Worm (Caenorhabditis elegans) whole organism, L4 larva: ENCODE data around the gene pzf-1.

ENCODE experiments used
- D1046.2 ChIP-seq: fragments of 200-800 bp; sonication (Bioruptor generic); IDR thresholded peaks from 2 replicates; pipeline ENCODE4 v1.3.6; 2022; ENCODE audit warnings: missing genetic modification characterization, missing compliant biosample characterization
- F10B5.3 ChIP-seq: sonication (generic microtip); optimal IDR thresholded peaks from 2 replicates; lab custom pipeline; 2016; ENCODE audit warnings: mild to moderate bottlenecking, missing genetic modification characterization, missing compliant biosample characterization
- F26F4.8 ChIP-seq: fragments of 200-800 bp; sonication (Bioruptor generic); conservative IDR thresholded peaks from 2 replicates; pipeline ENCODE4 v1.3.6; 2022; ENCODE audit warnings: missing genetic modification characterization, missing compliant biosample characterization
- Y75B8A.6 ChIP-seq: fragments of 200-800 bp; sonication (Bioruptor generic); IDR thresholded peaks from 2 replicates; pipeline ENCODE4 v1.3.6; 2022; ENCODE audit warnings: missing genetic modification reagents, missing genetic modification characterization, missing compliant biosample characterization
- ZK337.2 ChIP-seq: fragments of 200-800 bp; sonication (Bioruptor generic); IDR thresholded peaks from 2 replicates; pipeline ENCODE4 v1.3.6; 2022; ENCODE audit warnings: missing genetic modification reagents, missing genetic modification characterization, missing compliant biosample characterization
- ZK546.5 ChIP-seq, 2 experiments: sonication (generic microtip); optimal IDR thresholded peaks; 2 replicates each; lab custom pipeline; 2017; ENCODE audit warnings: missing biosample characterization in 2 of 2, missing genetic modification characterization in 2 of 2
- aha-1 ChIP-seq: fragments of 150-350 bp; peaks from one replicate; lab custom pipeline; 2014; ENCODE audit warnings: missing biosample characterization, missing genetic modification characterization
- ceh-32 ChIP-seq: sonication (generic microtip); optimal IDR thresholded peaks from 2 replicates; lab custom pipeline; 2016; ENCODE audit warnings: mild to moderate bottlenecking, missing genetic modification characterization, missing compliant biosample characterization; ENCODE audit not compliant: poor library complexity
- cey-2 ChIP-seq: sonication (generic microtip); optimal IDR thresholded peaks from 3 replicates; lab custom pipeline; 2017; ENCODE audit warnings: missing genetic modification characterization, mild to moderate bottlenecking, missing compliant biosample characterization, antibody characterized with exemption, borderline replicate concordance; ENCODE audit not compliant: insufficient read depth
- ctbp-1 ChIP-seq: fragments of 200-800 bp; sonication (Bioruptor generic); IDR thresholded peaks from 2 replicates; pipeline ENCODE4 v1.3.6; 2022; ENCODE audit warnings: missing genetic modification reagents, missing genetic modification characterization, missing compliant biosample characterization
- daf-19 ChIP-seq: fragments of 200-800 bp; sonication (Bioruptor generic); conservative IDR thresholded peaks from 2 replicates; pipeline ENCODE4 v1.3.6; 2022; ENCODE audit warnings: missing genetic modification characterization, missing compliant biosample characterization
- daf-8 ChIP-seq: fragments of 200-800 bp; sonication (Bioruptor generic); IDR thresholded peaks from 2 replicates; pipeline ENCODE4 v1.3.6; 2022; ENCODE audit warnings: missing genetic modification characterization, missing compliant biosample characterization
- dmd-6 ChIP-seq: fragments of 200-800 bp; sonication (Bioruptor generic); IDR thresholded peaks from 2 replicates; pipeline ENCODE4 v1.3.6; 2022; ENCODE audit warnings: missing genetic modification reagents, missing genetic modification characterization, missing compliant biosample characterization
- dmd-8 ChIP-seq: fragments of 200-800 bp; sonication (Bioruptor generic); IDR thresholded peaks from 2 replicates; pipeline ENCODE4 v1.3.6; 2022; ENCODE audit warnings: missing genetic modification characterization, missing compliant biosample characterization
- dpl-1 ChIP-seq: fragments of 150-350 bp; optimal IDR thresholded peaks from 2 replicates; lab custom pipeline; 2014; ENCODE audit warnings: missing biosample characterization, missing genetic modification reagents, missing genetic modification characterization
- duxl-1 ChIP-seq: sonication (generic microtip); optimal IDR thresholded peaks from 2 replicates; lab custom pipeline; 2016; ENCODE audit warnings: mild to moderate bottlenecking, missing genetic modification characterization, moderate library complexity, missing compliant biosample characterization; ENCODE audit not compliant: poor library complexity
- gei-8 ChIP-seq: fragments of 200-800 bp; sonication (Bioruptor generic); optimal IDR thresholded peaks from 2 replicates; lab custom pipeline; 2018; ENCODE audit warnings: mild to moderate bottlenecking, missing genetic modification characterization, missing compliant biosample characterization
- hlh-11 ChIP-seq: fragments of 200-800 bp; sonication (Bioruptor generic); optimal IDR thresholded peaks from 2 replicates; lab custom pipeline; 2018; ENCODE audit warnings: mild to moderate bottlenecking, missing genetic modification characterization, missing compliant biosample characterization
- hlh-30 ChIP-seq: sonication (generic microtip); optimal IDR thresholded peaks from 2 replicates; lab custom pipeline; 2017; ENCODE audit warnings: antibody characterized with exemption, mild to moderate bottlenecking, missing genetic modification characterization, missing compliant biosample characterization; ENCODE audit not compliant: insufficient read depth
- lin-1 ChIP-seq: fragments of 200-800 bp; sonication (Bioruptor generic); IDR thresholded peaks from 2 replicates; pipeline ENCODE4 v1.3.6; 2022; ENCODE audit warnings: missing genetic modification reagents, missing genetic modification characterization, missing compliant biosample characterization
- lin-15B ChIP-seq: fragments of 150-350 bp; sonication (generic microtip); optimal IDR thresholded peaks from 3 replicates; lab custom pipeline; 2014; ENCODE audit warnings: missing biosample characterization, missing genetic modification characterization
- lin-39 ChIP-seq: fragments of 150-350 bp; optimal IDR thresholded peaks from 2 replicates; lab custom pipeline; 2014; ENCODE audit warnings: missing biosample characterization, missing genetic modification reagents, missing genetic modification characterization
- lir-3 ChIP-seq: sonication (generic microtip); optimal IDR thresholded peaks from 2 replicates; lab custom pipeline; 2016; ENCODE audit warnings: mild to moderate bottlenecking, missing genetic modification characterization, missing compliant biosample characterization
- mxl-2 ChIP-seq: fragments of 200-800 bp; sonication (Bioruptor generic); conservative IDR thresholded peaks from 2 replicates; pipeline ENCODE4 v1.3.6; 2022; ENCODE audit warnings: missing genetic modification reagents, missing genetic modification characterization, missing compliant biosample characterization
- nhr-102 ChIP-seq: sonication (generic microtip); optimal IDR thresholded peaks from 2 replicates; lab custom pipeline; 2016; ENCODE audit warnings: mild to moderate bottlenecking, missing genetic modification characterization, moderate library complexity, missing compliant biosample characterization
- nhr-11 ChIP-seq: fragments of 150-350 bp; optimal IDR thresholded peaks from 2 replicates; lab custom pipeline; 2014; ENCODE audit warnings: missing biosample characterization, missing genetic modification characterization
- nhr-28 ChIP-seq: fragments of 150-350 bp; optimal IDR thresholded peaks from 2 replicates; lab custom pipeline; 2014; ENCODE audit warnings: missing biosample characterization, missing genetic modification characterization
- nhr-41 ChIP-seq: fragments of 200-800 bp; sonication (Bioruptor generic); IDR thresholded peaks from 2 replicates; pipeline ENCODE4 v1.3.6; 2022; ENCODE audit warnings: missing genetic modification reagents, missing genetic modification characterization, missing compliant biosample characterization
- nhr-48 ChIP-seq: sonication (generic microtip); optimal IDR thresholded peaks from 2 replicates; lab custom pipeline; 2016; ENCODE audit warnings: mild to moderate bottlenecking, missing genetic modification characterization, missing compliant biosample characterization
- saeg-2 ChIP-seq: fragments of 200-800 bp; sonication (Bioruptor generic); IDR thresholded peaks from 2 replicates; pipeline ENCODE4 v1.3.6; 2022; ENCODE audit warnings: missing genetic modification reagents, missing genetic modification characterization, missing compliant biosample characterization
- sdz-12 ChIP-seq: fragments of 200-800 bp; sonication (Bioruptor generic); optimal IDR thresholded peaks from 2 replicates; lab custom pipeline; 2018; ENCODE audit warnings: mild to moderate bottlenecking, missing genetic modification characterization, missing compliant biosample characterization
- set-16 ChIP-seq: fragments of 200-800 bp; sonication (Bioruptor generic); IDR thresholded peaks from 2 replicates; pipeline ENCODE4 v1.3.6; 2022; ENCODE audit warnings: missing genetic modification reagents, missing genetic modification characterization, missing compliant biosample characterization
- snpc-4 ChIP-seq: fragments of 150-350 bp; optimal IDR thresholded peaks from 2 replicates; lab custom pipeline; 2014; ENCODE audit warnings: missing biosample characterization, missing genetic modification characterization
- unc-130 ChIP-seq: sonication (generic microtip); optimal IDR thresholded peaks from 2 replicates; lab custom pipeline; 2016; ENCODE audit warnings: missing genetic modification reagents, missing genetic modification characterization, missing compliant biosample characterization
- zfp-3 ChIP-seq: fragments of 200-800 bp; sonication (Bioruptor generic); conservative IDR thresholded peaks from 2 replicates; pipeline ENCODE4 v1.3.6; 2022; ENCODE audit warnings: missing genetic modification reagents, missing genetic modification characterization, missing compliant biosample characterization
- zip-11 ChIP-seq: fragments of 200-800 bp; sonication (Bioruptor generic); IDR thresholded peaks from 2 replicates; pipeline ENCODE4 v1.3.6; 2022; ENCODE audit warnings: missing genetic modification characterization, missing compliant biosample characterization

Gene pzf-1

DNA sequence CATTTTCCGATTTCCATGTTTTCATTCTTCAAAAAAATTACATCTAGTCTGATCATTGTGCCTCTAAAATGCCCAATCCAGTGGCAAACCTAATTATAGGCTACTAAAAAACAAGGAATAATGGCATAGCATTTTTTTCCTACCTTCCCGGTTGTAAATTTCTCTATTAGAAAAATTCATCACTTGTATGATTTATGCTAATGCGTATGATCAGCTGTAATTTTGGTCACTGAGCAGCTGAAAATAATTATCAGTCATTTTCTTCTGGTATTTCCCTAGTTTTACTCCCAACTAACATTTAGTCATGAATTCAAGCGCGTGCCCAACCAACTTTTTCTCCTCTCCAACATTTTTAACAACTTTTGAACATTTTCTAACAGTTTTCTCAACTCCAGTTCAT, 27.3 kb upstream of the pzf-1 start, which contains the start of gene srh-186:
Gene srh-186, plus strand, starts transcription at position 301 of the 400 bp plus-strand sequence.
- TF ChIP-seq aha-1 (tag; lab: Kevin White, UChicago), result peak; percentile 29
- no peak for TF ChIP-seq sdz-12 (GFP tag; lab: Kevin White, UChicago)

DNA sequence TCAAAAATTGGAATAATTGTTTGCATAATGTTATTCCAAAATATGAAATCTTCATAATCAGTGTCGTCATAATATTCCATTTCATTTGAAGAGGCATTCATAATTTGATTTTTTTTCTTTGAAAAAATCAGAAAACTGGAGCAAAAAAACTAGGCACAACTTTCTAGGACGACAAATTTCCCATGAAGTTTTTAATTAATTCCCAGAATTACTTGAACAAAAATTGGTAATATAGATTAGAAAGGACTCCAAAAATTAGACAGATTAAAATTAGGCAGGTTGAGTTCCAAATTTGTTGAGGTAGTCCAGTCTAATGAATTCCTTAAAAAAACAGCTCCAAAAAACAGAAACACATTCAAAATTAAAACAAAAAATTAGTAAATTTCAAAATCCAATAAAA, 26.7 kb upstream of the pzf-1 start, which contains the start of gene srw-57:
Gene srw-57, minus strand, starts transcription at position 101 of the 400 bp plus-strand sequence.
- TF ChIP-seq nhr-48 (tag; lab: Kevin White, UChicago) (no peak), lin-1 (GFP tag; lab: Robert Waterston, UW) (no peak), D1046.2 (GFP tag; lab: Robert Waterston, UW) (no peak), nhr-102 (tag; lab: Kevin White, UChicago) (no peak), ZK337.2 (GFP tag; lab: Robert Waterston, UW) (no peak), snpc-4 (tag; lab: Kevin White, UChicago) (no peak), daf-19 (GFP tag; lab: Robert Waterston, UW) (no peak), lin-39 (no peak), lin-15B (tag; lab: Kevin White, UChicago) (no peak), lir-3 (tag; lab: Kevin White, UChicago) (no peak), hlh-30 (tag; lab: Kevin White, UChicago) (no peak)

DNA sequence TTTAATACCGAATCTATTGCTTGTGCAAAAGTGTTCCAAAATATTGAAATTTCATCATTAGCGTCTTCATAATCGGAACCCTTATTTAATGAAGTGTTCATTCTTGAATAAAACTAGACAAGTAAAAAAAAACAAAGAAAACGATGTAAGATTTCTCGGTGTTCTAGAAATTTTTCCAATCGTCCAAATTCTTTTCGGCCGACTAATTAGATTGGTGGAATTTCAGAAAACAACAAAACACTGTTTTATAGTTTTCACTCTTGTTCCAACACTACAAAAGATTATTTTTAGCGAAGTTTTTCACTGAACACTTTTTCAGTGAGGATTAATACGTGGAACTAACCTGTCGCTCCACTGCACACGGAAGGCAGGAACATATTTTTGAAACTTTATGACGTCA, 24.5 kb upstream of the pzf-1 start, which contains the start of gene srw-56:
Gene srw-56, minus strand, starts transcription at position 101 of the 400 bp plus-strand sequence.
- TF ChIP-seq zfp-3 (GFP tag; lab: Robert Waterston, UW), result no peak
- TF ChIP-seq nhr-11, result no peak
- TF ChIP-seq set-16 (GFP tag; lab: Robert Waterston, UW), result no peak
- no peak for TF ChIP-seq hlh-11 (tag; lab: Kevin White, UChicago)
- no peak for TF ChIP-seq ZK546.5 (tag; optimal IDR thresholded peaks at IDR 0.05; lab: Kevin White, UChicago)
- no peak for TF ChIP-seq gei-8 (GFP tag; lab: Kevin White, UChicago)
- TF ChIP-seq mxl-2 (GFP tag; lab: Robert Waterston, UW), result no peak
- no peak for TF ChIP-seq nhr-28 (tag; lab: Kevin White, UChicago)
- TF ChIP-seq daf-8 (GFP tag; lab: Robert Waterston, UW), result no peak
- TF ChIP-seq ctbp-1 (GFP tag; lab: Robert Waterston, UW), result no peak
- no peak for TF ChIP-seq F10B5.3 (tag; lab: Kevin White, UChicago)
- TF ChIP-seq F26F4.8 (GFP tag; lab: Robert Waterston, UW), result no peak

DNA sequence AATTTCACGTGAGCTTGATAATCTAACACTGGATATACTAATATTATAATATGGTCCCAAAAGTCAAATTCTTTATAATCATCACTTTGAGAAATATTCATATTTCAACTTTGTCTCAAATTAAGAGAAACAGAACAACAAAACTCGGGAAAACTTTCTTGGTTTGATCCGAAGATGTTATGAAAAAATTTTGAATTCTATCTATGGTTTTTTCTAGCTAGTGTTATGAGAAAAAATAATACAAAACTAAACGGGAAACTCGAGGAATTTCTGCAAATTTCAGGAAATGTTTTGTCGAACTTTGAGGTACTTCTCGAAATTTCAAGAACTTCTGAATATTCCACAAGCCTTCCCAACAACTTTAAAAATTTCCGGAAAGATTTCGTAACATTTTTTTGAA, 22.7 kb upstream of the pzf-1 start, which contains the start of gene srw-59:
Gene srw-59, minus strand, starts transcription at position 101 of the 400 bp plus-strand sequence.
- TF ChIP-seq saeg-2 (GFP tag; lab: Robert Waterston, UW), result no peak
- TF ChIP-seq ZK337.2 (GFP tag; lab: Robert Waterston, UW), result no peak
- no peak for TF ChIP-seq nhr-28 (tag; lab: Kevin White, UChicago)
- no peak for TF ChIP-seq ceh-32
- TF ChIP-seq dpl-1 (GFP tag; lab: Kevin White, UChicago), result no peak
- no peak for TF ChIP-seq lin-15B (tag; lab: Kevin White, UChicago)
- TF ChIP-seq zip-11 (GFP tag; lab: Robert Waterston, UW), result no peak
- TF ChIP-seq cey-2, result no peak
- TF ChIP-seq dmd-6 (GFP tag; lab: Robert Waterston, UW), result no peak
- no peak for TF ChIP-seq unc-130 (GFP tag; lab: Kevin White, UChicago)
- no peak for TF ChIP-seq nhr-41
- TF ChIP-seq dmd-8, result no peak
- TF ChIP-seq Y75B8A.6 (GFP tag; lab: Robert Waterston, UW), result no peak
- no peak for TF ChIP-seq duxl-1 (tag; lab: Kevin White, UChicago)
- TF ChIP-seq, all 104 proteins: peak for 0
